Fruit fly (Drosophila melanogaster) whole organism, embryonic: ENCODE measurements around the gene Cpr67Fb.

ENCODE experiments used
- Bdp1 ChIP-seq: fragments of 200-800 bp; sonication (Bioruptor generic); optimal IDR thresholded peaks from 3 replicates; lab custom pipeline; 2016; ENCODE audit warnings: missing biosample characterization, missing genetic modification characterization
- Bgb ChIP-seq: fragments of 200-800 bp; sonication (Bioruptor generic); IDR thresholded peaks from 2 replicates; pipeline ENCODE4 v1.3.6; 2022; ENCODE audit warnings: missing biosample characterization, missing genetic modification characterization; ENCODE audit not compliant: partially characterized antibody
- CG12299 ChIP-seq: fragments of 200-800 bp; sonication (Bioruptor generic); optimal IDR thresholded peaks from 2 replicates; lab custom pipeline; 2018; ENCODE audit warnings: missing biosample characterization, mild to moderate bottlenecking, missing genetic modification characterization
- CG14965 ChIP-seq: fragments of 200-800 bp; sonication (Bioruptor generic); optimal IDR thresholded peaks from 2 replicates; lab custom pipeline; 2016; ENCODE audit warnings: missing biosample characterization, missing genetic modification characterization, borderline replicate concordance
- CG15269 ChIP-seq: fragments of 200-800 bp; sonication (Bioruptor generic); optimal IDR thresholded peaks from 2 replicates; lab custom pipeline; 2018; ENCODE audit warnings: missing biosample characterization, mild to moderate bottlenecking, missing genetic modification characterization, moderate library complexity
- CG15601 ChIP-seq: fragments of 200-800 bp; sonication (Bioruptor generic); optimal IDR thresholded peaks from 3 replicates; lab custom pipeline; 2019; ENCODE audit warnings: missing biosample characterization, mild to moderate bottlenecking, missing genetic modification characterization, moderate library complexity
- CG1603 ChIP-seq: fragments of 200-800 bp; sonication (Bioruptor generic); optimal IDR thresholded peaks from 2 replicates; lab custom pipeline; 2019; ENCODE audit warnings: missing biosample characterization, mild to moderate bottlenecking, missing genetic modification characterization, moderate library complexity
- CG16779 ChIP-seq: fragments of 200-800 bp; sonication (Bioruptor generic); IDR thresholded peaks from 2 replicates; pipeline ENCODE4 v1.3.6; 2022; ENCODE audit warnings: missing biosample characterization, missing genetic modification characterization
- CG16815 ChIP-seq: fragments of 200-800 bp; sonication (Bioruptor generic); optimal IDR thresholded peaks from 3 replicates; lab custom pipeline; 2017; ENCODE audit warnings: missing biosample characterization, mild to moderate bottlenecking, missing genetic modification characterization
- CG17359 ChIP-seq: fragments of 200-800 bp; sonication (Bioruptor generic); optimal IDR thresholded peaks from 3 replicates; lab custom pipeline; 2018; ENCODE audit warnings: missing biosample characterization, mild to moderate bottlenecking, missing genetic modification characterization, moderate library complexity
- CG17802 ChIP-seq: fragments of 200-800 bp; sonication (Bioruptor generic); optimal IDR thresholded peaks from 2 replicates; lab custom pipeline; 2018; ENCODE audit warnings: missing biosample characterization, mild to moderate bottlenecking, missing genetic modification characterization, moderate library complexity
- CG17912 ChIP-seq: fragments of 200-800 bp; sonication (Bioruptor generic); optimal IDR thresholded peaks from 2 replicates; lab custom pipeline; 2018; ENCODE audit warnings: missing biosample characterization, mild to moderate bottlenecking, missing genetic modification characterization
- CG1832 ChIP-seq: fragments of 200-800 bp; sonication (Bioruptor generic); optimal IDR thresholded peaks from 2 replicates; lab custom pipeline; 2017; ENCODE audit warnings: missing biosample characterization, mild to moderate bottlenecking, missing genetic modification characterization, inconsistent platforms
- CG18764 ChIP-seq: fragments of 200-800 bp; sonication (Bioruptor generic); optimal IDR thresholded peaks from 3 replicates; lab custom pipeline; 2016; ENCODE audit warnings: missing biosample characterization, missing genetic modification characterization
- CG3065 ChIP-seq: fragments of 200-800 bp; sonication (Bioruptor generic); optimal IDR thresholded peaks from 2 replicates; lab custom pipeline; 2016; ENCODE audit warnings: missing biosample characterization, missing genetic modification characterization
- CG4360 ChIP-seq: fragments of 200-800 bp; sonication (Bioruptor generic); IDR thresholded peaks from 2 replicates; pipeline ENCODE4 v1.3.6; 2022; ENCODE audit warnings: missing biosample characterization, missing genetic modification characterization
- CG4404 ChIP-seq: fragments of 200-800 bp; sonication (Bioruptor generic); IDR thresholded peaks from 2 replicates; pipeline ENCODE4 v1.3.6; 2022; ENCODE audit warnings: missing biosample characterization, missing genetic modification characterization
- CG4707 ChIP-seq: fragments of 200-800 bp; sonication (Bioruptor generic); optimal IDR thresholded peaks from 2 replicates; lab custom pipeline; 2018; ENCODE audit warnings: missing biosample characterization, mild to moderate bottlenecking, missing genetic modification characterization, moderate library complexity
- CG4854 ChIP-seq: fragments of 200-800 bp; sonication (Bioruptor generic); optimal IDR thresholded peaks from 2 replicates; lab custom pipeline; 2016; ENCODE audit warnings: missing biosample characterization, missing genetic modification characterization, inconsistent platforms
- CG8290 ChIP-seq, 3 experiments: fragments of 200-800 bp; sonication (Bioruptor generic); optimal IDR thresholded peaks; 2 replicates each; lab custom pipeline; 2016 to 2019; ENCODE audit warnings: missing biosample characterization in 3 of 3, missing genetic modification characterization in 3 of 3, mild to moderate bottlenecking in 2 of 3, moderate library complexity in 1 of 3
- CG8388 ChIP-seq: fragments of 200-800 bp; sonication (Bioruptor generic); optimal IDR thresholded peaks from 2 replicates; lab custom pipeline; 2019; ENCODE audit warnings: missing biosample characterization, mild to moderate bottlenecking, missing genetic modification characterization, moderate library complexity
- CG8944 ChIP-seq: fragments of 200-800 bp; sonication (Bioruptor generic); optimal IDR thresholded peaks from 3 replicates; lab custom pipeline; 2016; ENCODE audit warnings: missing biosample characterization, missing genetic modification characterization
- CG9797 ChIP-seq: fragments of 200-800 bp; sonication (Bioruptor generic); optimal IDR thresholded peaks from 3 replicates; lab custom pipeline; 2018; ENCODE audit warnings: missing biosample characterization, mild to moderate bottlenecking, missing genetic modification characterization
- CG9876 ChIP-seq: fragments of 200-800 bp; sonication (Bioruptor generic); optimal IDR thresholded peaks from 2 replicates; lab custom pipeline; 2016; ENCODE audit warnings: missing biosample characterization, missing genetic modification characterization
- CG9932 ChIP-seq: fragments of 200-800 bp; sonication (Bioruptor generic); IDR thresholded peaks from 2 replicates; pipeline ENCODE4 v1.3.6; 2022; ENCODE audit warnings: missing biosample characterization, missing genetic modification characterization
- E2f2 ChIP-seq: fragments of 200-800 bp; sonication (Bioruptor generic); IDR thresholded peaks from 2 replicates; pipeline ENCODE4 v1.3.6; 2022; ENCODE audit warnings: missing biosample characterization, missing genetic modification characterization
- Hmx ChIP-seq: fragments of 200-800 bp; sonication (Bioruptor generic); optimal IDR thresholded peaks from 2 replicates; lab custom pipeline; 2016; ENCODE audit warnings: missing biosample characterization, missing genetic modification characterization
- Hr78 ChIP-seq, 2 experiments: fragments of 200-800 bp in 1 of 2; fragments of >200 bp in 1 of 2; sonication (Bioruptor generic) in 1 of 2; optimal IDR thresholded peaks; 2 replicates each; lab custom pipeline; 2017 to 2019; ENCODE audit warnings: missing biosample characterization in 2 of 2, missing genetic modification characterization in 2 of 2, mild to moderate bottlenecking in 1 of 2, moderate library complexity in 1 of 2
- Med ChIP-seq: fragments of 200-800 bp; sonication (Bioruptor generic); peaks from one replicate; lab custom pipeline; 2016; ENCODE audit warnings: missing biosample characterization, missing genetic modification characterization, mild to moderate bottlenecking, inconsistent platforms, moderate library complexity
- Oli ChIP-seq: fragments of 200-800 bp; sonication (Bioruptor generic); optimal IDR thresholded peaks from 2 replicates; lab custom pipeline; 2018; ENCODE audit warnings: missing biosample characterization, mild to moderate bottlenecking, missing genetic modification characterization, moderate library complexity
- Ptx1 ChIP-seq: fragments of 200-800 bp; sonication (Bioruptor generic); IDR thresholded peaks from 2 replicates; pipeline ENCODE4 v1.3.6; 2022; ENCODE audit warnings: missing biosample characterization, missing genetic modification characterization
- Scr ChIP-seq: fragments of 200-800 bp; sonication (Bioruptor generic); IDR thresholded peaks from 2 replicates; pipeline ENCODE4 v1.3.6; 2022; ENCODE audit warnings: missing biosample characterization, missing genetic modification characterization; ENCODE audit not compliant: partially characterized antibody
- TFAM ChIP-seq: fragments of 200-800 bp; sonication (Bioruptor generic); optimal IDR thresholded peaks from 2 replicates; lab custom pipeline; 2017; ENCODE audit warnings: missing biosample characterization, missing genetic modification characterization, inconsistent platforms
- cas ChIP-seq: fragments of 200-800 bp; sonication (Bioruptor generic); IDR thresholded peaks from 2 replicates; pipeline ENCODE4 v1.3.6; 2022; ENCODE audit warnings: missing biosample characterization, missing genetic modification characterization
- chif ChIP-seq, 2 experiments: fragments of 200-800 bp; sonication (Bioruptor generic); optimal IDR thresholded peaks; 3 replicates each; lab custom pipeline; 2016; ENCODE audit warnings: missing biosample characterization in 2 of 2, missing genetic modification characterization in 2 of 2
- crc ChIP-seq: fragments of 200-800 bp; sonication (Bioruptor generic); optimal IDR thresholded peaks from 2 replicates; lab custom pipeline; 2016; ENCODE audit warnings: missing biosample characterization, missing genetic modification characterization
- cwo ChIP-seq: fragments of 200-800 bp; sonication (Bioruptor generic); optimal IDR thresholded peaks from 3 replicates; lab custom pipeline; 2017; ENCODE audit warnings: missing biosample characterization, missing genetic modification characterization, mild to moderate bottlenecking, moderate library complexity, missing genetic modification reagents
- dan ChIP-seq: fragments of 200-800 bp; sonication (Bioruptor generic); IDR thresholded peaks from 2 replicates; pipeline ENCODE4 v1.3.6; 2022; ENCODE audit warnings: missing biosample characterization, missing genetic modification characterization
- gcm2 ChIP-seq: fragments of 200-800 bp; sonication (Bioruptor generic); optimal IDR thresholded peaks from 2 replicates; lab custom pipeline; 2016; ENCODE audit warnings: missing biosample characterization, missing genetic modification characterization
- hth ChIP-seq: fragments of >200 bp; optimal IDR thresholded peaks from 2 replicates; lab custom pipeline; 2017; ENCODE audit warnings: inconsistent platforms
- kni ChIP-seq: fragments of 200-800 bp; sonication (Bioruptor generic); optimal IDR thresholded peaks from 3 replicates; lab custom pipeline; 2017; ENCODE audit warnings: mild to moderate bottlenecking, missing biosample characterization, missing genetic modification reagents, missing genetic modification characterization
- knrl ChIP-seq: fragments of 200-800 bp; sonication (Bioruptor generic); IDR thresholded peaks from 3 replicates; pipeline ENCODE4 v1.3.6; 2022; ENCODE audit warnings: missing biosample characterization, missing genetic modification characterization; ENCODE audit not compliant: partially characterized antibody
- nerfin-2 ChIP-seq: fragments of 200-800 bp; sonication (Bioruptor generic); IDR thresholded peaks from 2 replicates; pipeline ENCODE4 v1.3.6; 2022; ENCODE audit warnings: missing biosample characterization, missing genetic modification characterization; ENCODE audit not compliant: partially characterized antibody
- nom ChIP-seq: fragments of 200-800 bp; sonication (Bioruptor generic); optimal IDR thresholded peaks from 2 replicates; lab custom pipeline; 2017; ENCODE audit warnings: missing biosample characterization, missing genetic modification characterization, mild to moderate bottlenecking, moderate library complexity, missing genetic modification reagents
- otp ChIP-seq: fragments of 200-800 bp; sonication (Bioruptor generic); IDR thresholded peaks from 3 replicates; pipeline ENCODE4, ENCODE4 v1.3.6; 2022; ENCODE audit warnings: missing biosample characterization, missing genetic modification characterization
- pum ChIP-seq: fragments of 200-800 bp; sonication (Bioruptor generic); optimal IDR thresholded peaks from 2 replicates; lab custom pipeline; 2016; ENCODE audit warnings: missing biosample characterization, missing genetic modification characterization
- unpg ChIP-seq: fragments of 200-800 bp; sonication (Bioruptor generic); optimal IDR thresholded peaks from 3 replicates; lab custom pipeline; 2018; ENCODE audit warnings: missing biosample characterization, mild to moderate bottlenecking, missing genetic modification characterization, moderate library complexity
- vvl ChIP-seq: fragments of 200-800 bp; sonication (Bioruptor generic); IDR thresholded peaks from 2 replicates; pipeline ENCODE4 v1.3.6; 2022; ENCODE audit warnings: missing biosample characterization, missing genetic modification characterization
- zen ChIP-seq: fragments of 200-800 bp; sonication (Bioruptor generic); optimal IDR thresholded peaks from 3 replicates; lab custom pipeline; 2018; ENCODE audit warnings: missing biosample characterization, mild to moderate bottlenecking, missing genetic modification characterization, moderate library complexity

The Cpr67Fb gene

dm6 chr3L:10867778-10868382, 26.1 kb upstream of the Cpr67Fb start (continued):
- TF ChIP-seq CG15601 (tag; lab: Kevin White, UChicago) (no peak), vvl (GFP tag; lab: Robert Waterston, UW) (no peak), dan (GFP tag; lab: Robert Waterston, UW) (no peak), CG4360 (GFP tag; lab: Robert Waterston, UW) (peak; percentile 42; the same call in 1 of the 2 replicates), CG9932 (GFP tag; lab: Robert Waterston, UW) (peak; percentile 33; the same call in 1 of the 2 replicates), CG4854 (no peak), CG1832 (GFP tag; lab: Kevin White, UChicago) (peak; percentile 34), Bdp1 (GFP tag; lab: Kevin White, UChicago) (no peak), TFAM (GFP tag; lab: Kevin White, UChicago) (no peak), CG8944 (GFP tag; lab: Kevin White, UChicago) (no peak), CG12299 (tag; lab: Kevin White, UChicago) (no peak), nerfin-2 (GFP tag; lab: Robert Waterston, UW) (no peak), CG4707 (GFP tag; lab: Kevin White, UChicago) (no peak), zen (tag; lab: Kevin White, UChicago) (no peak), CG15269 (tag; lab: Kevin White, UChicago) (no peak), nom (GFP tag; lab: Kevin White, UChicago) (peak; percentile 65), kni (GFP tag; lab: Kevin White, UChicago) (no peak), Hr78 (GFP tag; optimal IDR thresholded peaks at IDR 0.05; lab: Kevin White, UChicago) (peak in 1 of 2 experiments; percentile 32), cas (GFP tag; lab: Robert Waterston, UW) (no peak), CG9876 (no peak), E2f2 (GFP tag; lab: Robert Waterston, UW) (no peak), hth (no peak), otp (no peak), CG16815 (no peak), CG4404 (GFP tag; lab: Robert Waterston, UW) (no peak), CG16779 (GFP tag; lab: Robert Waterston, UW) (no peak), crc (GFP tag; lab: Kevin White, UChicago) (no peak), cwo (GFP tag; lab: Kevin White, UChicago) (peak; percentile 41), CG14965 (GFP tag; lab: Kevin White, UChicago) (no peak), CG3065 (GFP tag; lab: Kevin White, UChicago) (no peak), Oli (no peak), CG9797 (GFP tag; lab: Kevin White, UChicago) (no peak), Med (GFP tag; lab: Kevin White, UChicago) (peak; percentile 18), gcm2 (GFP tag; lab: Kevin White, UChicago) (no peak), knrl (GFP tag; lab: Robert Waterston, UW) (no peak), pum (no peak), CG8290 (GFP tag; optimal IDR thresholded peaks at IDR 0.05; lab: Kevin White, UChicago) (no peak), CG8290 (tag; optimal IDR thresholded peaks at IDR 0.05; lab: Kevin White, UChicago) (no peak), CG18764 (GFP tag; lab: Kevin White, UChicago) (no peak), Bgb (GFP tag; lab: Robert Waterston, UW) (no peak), CG17802 (tag; lab: Kevin White, UChicago) (no peak), Hmx (no peak), Ptx1 (GFP tag; lab: Robert Waterston, UW) (no peak), CG8388 (no peak), CG17359 (tag; lab: Kevin White, UChicago) (no peak), CG1603 (no peak), CG17912 (no peak), Scr (GFP tag; lab: Robert Waterston, UW) (no peak), unpg (GFP tag; lab: Kevin White, UChicago) (no peak), chif (GFP tag; optimal IDR thresholded peaks at IDR 0.05; lab: Kevin White, UChicago) (no peak)
